Fruit fly (Drosophila melanogaster): ENCODE results near the gene HLH4C.
A peak's percentile ranks its signal among the peaks of the same experiment; 100 is the strongest.

HLH4C gene

DNA sequence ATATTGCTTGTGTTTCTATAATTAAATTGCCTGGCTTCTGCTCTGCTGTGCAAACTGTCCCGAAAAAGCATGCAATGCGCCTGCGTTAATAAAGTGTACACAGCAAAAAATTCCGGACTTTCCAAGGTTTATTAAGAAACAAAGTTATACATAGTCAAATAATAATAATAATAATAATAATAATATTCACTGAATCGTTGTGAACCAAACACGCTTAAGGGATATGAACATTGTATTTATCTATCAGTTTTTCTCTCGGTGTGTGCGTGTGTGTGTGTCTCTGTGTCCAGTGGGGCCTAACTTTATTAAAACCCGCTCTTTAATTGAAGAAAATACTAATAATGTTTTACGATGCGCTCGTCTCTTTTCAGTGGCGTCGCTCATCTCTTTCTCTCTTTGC lies 44.0 kb upstream of the HLH4C start (continued):
- TF ChIP-seq peb (GFP tag; IDR thresholded peaks at IDR 0.05) (no peak), CG12155 (GFP tag; optimal IDR thresholded peaks at IDR 0.05) (no peak), jigr1 (GFP tag; IDR thresholded peaks at IDR 0.05) (no peak), fd102C (GFP tag; optimal IDR thresholded peaks at IDR 0.05) (no peak), Neu2 (GFP tag; optimal IDR thresholded peaks at IDR 0.05; ENCODE audit: borderline replicate concordance) (no peak), so (GFP tag; IDR thresholded peaks at IDR 0.05) (no peak), Awh (GFP tag; IDR thresholded peaks at IDR 0.05) (no peak), slp2 (GFP tag; optimal IDR thresholded peaks at IDR 0.05) (no peak), CG18476 (GFP tag; optimal IDR thresholded peaks at IDR 0.05) (no peak), twi (tag; optimal IDR thresholded peaks at IDR 0.05) (no peak), CG18011 (GFP tag; optimal IDR thresholded peaks at IDR 0.05) (no peak), CG6254 (GFP tag; optimal IDR thresholded peaks at IDR 0.05) (no peak), NK7.1 (GFP tag; optimal IDR thresholded peaks at IDR 0.05) (no peak), CG17361 (GFP tag; IDR thresholded peaks at IDR 0.05) (no peak), dysf (GFP tag; IDR thresholded peaks at IDR 0.05) (no peak), ab (GFP tag; optimal IDR thresholded peaks at IDR 0.05) (no peak), Hsf (GFP tag; optimal IDR thresholded peaks at IDR 0.05) (no peak), pho (GFP tag; optimal IDR thresholded peaks at IDR 0.05) (no peak), Ets97D (GFP tag; optimal IDR thresholded peaks at IDR 0.05) (no peak), CG42726 (GFP tag; IDR thresholded peaks at IDR 0.05; ENCODE audit: partially characterized antibody) (no peak), gsb-n (tag; optimal IDR thresholded peaks at IDR 0.05) (no peak), gsb (GFP tag; IDR thresholded peaks at IDR 0.05) (no peak), pfk (GFP tag; optimal IDR thresholded peaks at IDR 0.05) (no peak), Tbp (GFP tag; optimal IDR thresholded peaks at IDR 0.05) (no peak), Adf1 (GFP tag; IDR thresholded peaks at IDR 0.05) (no peak; the same call in 1 of the 2 replicates), CG17359 (tag; optimal IDR thresholded peaks at IDR 0.05) (peak; percentile 38), Lim3 (GFP tag; IDR thresholded peaks at IDR 0.05) (no peak), Atf6 (GFP tag; IDR thresholded peaks at IDR 0.05) (peak; percentile 45; the same call in 1 of the 2 replicates), CG5180 (GFP tag; optimal IDR thresholded peaks at IDR 0.05) (no peak), CG8924 (tag; optimal IDR thresholded peaks at IDR 0.05) (peak; percentile 27), gt (GFP tag; IDR thresholded peaks at IDR 0.05) (no peak), HmgD (GFP tag; optimal IDR thresholded peaks at IDR 0.05) (no peak), Dll (GFP tag; IDR thresholded peaks at IDR 0.05; ENCODE audit: partially characterized antibody) (no peak), CG17802 (tag; optimal IDR thresholded peaks at IDR 0.05) (no peak), trh (GFP tag; optimal IDR thresholded peaks at IDR 0.05) (no peak), bigmax (GFP tag; optimal IDR thresholded peaks at IDR 0.05) (no peak), gem (tag; optimal IDR thresholded peaks at IDR 0.05) (peak; percentile 66), Max (GFP tag; optimal IDR thresholded peaks at IDR 0.05) (no peak), tap (tag; optimal IDR thresholded peaks at IDR 0.05) (peak; percentile 26), chinmo (GFP tag; IDR thresholded peaks at IDR 0.05; ENCODE audit: partially characterized antibody) (no peak), CG11695 (GFP tag; IDR thresholded peaks at IDR 0.05) (0 out of 3 replicates have a peak, but pooled peaks have one; percentile 26), Rfx (GFP tag; IDR thresholded peaks at IDR 0.05) (peak; percentile 54), CG31365 (tag; optimal IDR thresholded peaks at IDR 0.05) (no peak), Kr (GFP tag; optimal IDR thresholded peaks at IDR 0.05) (no peak), H15 (GFP tag; IDR thresholded peaks at IDR 0.05) (no peak), CG7745 (tag; optimal IDR thresholded peaks at IDR 0.05) (no peak), CG31224 (GFP tag; IDR thresholded peaks at IDR 0.05) (no peak), sd (tag; optimal IDR thresholded peaks at IDR 0.05) (no peak), Poxn (GFP tag; IDR thresholded peaks at IDR 0.05) (no peak), Ets65A (GFP tag) (no peak), CG7357 (GFP tag; IDR thresholded peaks at IDR 0.05) (no peak), CG15269 (tag; optimal IDR thresholded peaks at IDR 0.05) (peak; percentile 40)

Measured in whole organism, embryonic.